Worm (Caenorhabditis elegans) whole organism, dauer: Measurements from ENCODE around the gene F10E7.5.
"Not testable (repeated sequence)": the region's sequence is repeated elsewhere in the genome, so short reads cannot be mapped to it uniquely, and the experiment has no call there.

Experiments used
- unc-62 ChIP-seq: sonication (generic microtip); optimal IDR thresholded peaks from 2 replicates; lab custom pipeline; 2017; ENCODE audit warnings: missing biosample characterization, missing genetic modification reagents, missing genetic modification characterization

Gene F10E7.5

ce11 chrII:7111657-7112049 is at the start of gene F10E7.5:
Gene F10E7.5 (plus strand): TSS chrII:7111978.
- TF ChIP-seq unc-62 (GFP tag; lab: Kevin White, UChicago): no peak

DNA sequence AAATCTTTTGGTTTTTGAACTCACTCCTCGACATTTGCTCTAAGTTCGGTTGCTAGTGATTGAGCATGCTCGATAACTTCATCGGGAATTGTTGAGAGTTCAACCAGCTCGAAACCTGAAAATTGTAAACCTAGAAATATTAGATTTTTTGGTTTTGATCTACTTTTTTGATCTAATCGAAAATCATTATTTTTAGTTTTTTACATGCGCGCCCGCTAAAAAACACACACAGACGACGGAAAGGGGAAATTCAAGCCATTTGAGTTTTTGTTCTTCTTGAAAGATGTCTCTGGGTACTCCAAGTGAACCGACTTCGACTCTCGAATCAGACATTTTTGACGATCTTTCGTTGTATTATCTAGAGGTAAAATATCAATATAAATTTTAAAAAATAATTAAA is 46.4 kb upstream of the F10E7.5 start, which contains the start of gene nos-2:
TSS of gene nos-2 (plus strand) at position 228 of the 400 bp plus-strand sequence.
- no peak for TF ChIP-seq unc-62 (GFP tag; lab: Kevin White, UChicago)

ce11 chrII:7069866-7070265 is 41.9 kb upstream of the F10E7.5 start, which contains the start of gene him-14:
Gene him-14 (minus strand): TSS chrII:7069966.
- TF ChIP-seq unc-62 (GFP tag; lab: Kevin White, UChicago): no peak

DNA sequence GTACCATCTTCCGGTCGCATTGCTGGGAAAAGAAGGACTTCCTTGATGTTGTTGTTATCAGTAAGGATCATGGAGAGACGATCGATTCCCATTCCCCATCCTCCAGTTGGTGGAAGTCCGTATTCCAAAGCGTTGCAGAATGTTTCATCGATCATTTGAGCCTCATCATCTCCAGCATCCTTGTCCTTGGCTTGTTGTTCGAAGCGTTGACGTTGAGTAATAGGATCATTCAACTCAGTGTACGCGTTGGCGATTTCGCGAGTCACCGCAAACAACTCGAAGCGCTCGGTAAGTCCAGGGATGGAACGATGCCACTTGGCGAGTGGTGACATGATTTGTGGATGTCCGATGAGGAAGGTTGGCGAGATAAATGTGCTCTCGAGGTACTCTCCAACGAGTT is 41.3 kb upstream of the F10E7.5 start:
- no peak for TF ChIP-seq unc-62 (GFP tag; lab: Kevin White, UChicago)

- no peak for TF ChIP-seq unc-62 (GFP tag; lab: Kevin White, UChicago)
Measured at ce11 chrII:7072315-7072589, 39.5 kb upstream of the F10E7.5 start, which contains the start of gene kars-1. Gene kars-1 (minus strand): TSS chrII:7072415.

DNA sequence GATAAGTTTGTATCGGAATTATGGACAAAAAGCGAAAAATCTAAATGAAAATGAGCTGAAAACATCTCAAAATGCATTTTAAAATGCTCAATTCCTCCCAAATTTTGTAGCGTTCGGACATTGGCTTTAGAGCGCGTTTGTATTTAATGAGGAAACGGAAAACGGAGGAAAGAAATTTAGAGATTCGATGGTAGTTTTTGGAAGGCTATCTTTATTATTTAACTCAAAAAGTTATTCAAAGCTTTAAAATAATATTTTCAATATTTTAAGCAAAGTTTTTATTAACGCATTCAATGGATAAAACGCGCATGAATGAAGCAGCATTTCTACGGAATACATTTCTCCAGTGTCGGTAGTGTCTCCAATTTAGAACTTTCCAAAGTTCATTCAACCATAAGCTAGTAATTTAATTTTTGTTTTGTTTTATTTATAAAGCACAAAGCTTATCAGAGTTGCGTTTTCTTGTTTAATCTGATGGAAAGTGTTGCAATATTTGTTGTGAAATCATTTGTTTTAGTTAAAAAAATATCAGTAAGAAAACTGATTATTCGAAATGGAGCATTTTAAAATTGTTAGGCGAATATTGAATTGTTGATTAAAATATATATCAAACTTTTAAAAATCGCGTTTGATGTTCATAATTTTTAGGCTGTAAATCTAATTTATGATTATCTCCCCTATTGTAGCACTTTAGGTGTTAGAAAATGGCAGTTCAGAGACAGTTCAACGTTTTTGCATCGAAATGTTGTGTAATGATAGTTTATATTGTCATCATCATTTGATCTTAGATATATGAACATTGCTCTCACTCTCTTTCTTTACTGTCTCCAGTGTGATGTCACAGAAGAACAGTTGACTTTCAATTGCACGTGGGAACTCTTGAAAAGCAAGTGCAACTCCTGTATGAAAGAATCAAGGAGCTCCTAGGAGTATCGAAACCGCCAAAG is 38.9 kb upstream of the F10E7.5 start:
- no peak for TF ChIP-seq unc-62 (GFP tag; lab: Kevin White, UChicago)

ce11 chrII:7073537-7073913 is 38.3 kb upstream of the F10E7.5 start, which contains the start of gene kat-1:
Gene kat-1 (plus strand): TSS chrII:7073814.
- TF ChIP-seq unc-62 (GFP tag; lab: Kevin White, UChicago): no peak

- TF ChIP-seq unc-62 (GFP tag; lab: Kevin White, UChicago): no peak
Measured at ce11 chrII:7075564-7076228, 36.1 kb upstream of the F10E7.5 start, which contains the start of gene T02G5.7. Gene T02G5.7 (plus strand): TSS chrII:7075614.

ce11 chrII:7084021-7084420 is 27.8 kb upstream of the F10E7.5 start, which contains the start of the genes T02G5.14 and T02G5.15:
Gene T02G5.14 (plus strand): TSS chrII:7084321.
Gene T02G5.15 (plus strand): TSS chrII:7084321.
- TF ChIP-seq unc-62 (GFP tag; lab: Kevin White, UChicago): not testable (repeated sequence)

DNA sequence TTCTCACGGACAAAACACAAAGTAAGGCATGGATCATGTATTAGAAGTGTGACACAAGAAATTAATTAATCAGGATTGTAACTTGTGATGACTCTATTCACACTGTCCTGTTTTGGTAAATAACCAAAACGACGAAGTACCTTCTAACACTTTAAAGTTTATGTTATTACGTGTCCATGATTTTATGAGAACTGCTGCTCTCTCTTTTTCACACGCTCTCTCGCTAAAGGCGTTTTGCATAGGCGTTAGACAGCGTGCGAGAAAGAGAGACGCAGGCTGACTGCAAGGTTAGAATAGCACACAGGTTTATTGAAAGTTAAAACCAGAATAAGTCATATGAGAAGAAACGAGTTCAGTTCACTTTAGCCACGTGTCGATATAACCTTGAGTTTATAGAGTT is 21.7 kb upstream of the F10E7.5 start:
- TF ChIP-seq unc-62 (GFP tag; lab: Kevin White, UChicago): no peak

ce11 chrII:7090852-7091251 is 20.9 kb upstream of the F10E7.5 start:
- no peak for TF ChIP-seq unc-62 (GFP tag; lab: Kevin White, UChicago)

DNA sequence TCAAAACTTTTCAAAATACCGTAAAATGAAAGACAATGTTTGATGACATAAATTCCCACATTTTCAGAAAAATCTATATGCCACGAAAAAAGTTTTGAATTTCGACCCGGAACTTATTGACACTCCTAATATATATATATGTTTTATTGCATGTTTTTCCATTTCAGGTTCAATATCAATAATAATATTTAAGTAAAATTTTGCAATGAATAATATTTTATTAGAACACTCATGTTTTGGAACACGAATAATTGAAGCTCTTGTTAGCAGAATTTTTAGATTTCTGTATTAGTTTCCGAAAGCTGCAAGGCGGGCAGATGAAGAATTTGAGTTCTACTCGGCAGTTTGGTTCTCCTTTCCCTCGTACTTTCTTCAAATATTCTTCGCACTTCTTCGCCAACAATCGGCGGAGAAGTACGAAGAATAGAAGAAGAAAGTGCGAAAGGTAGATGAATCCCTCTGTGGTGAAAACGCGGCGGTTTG is 18.4 kb upstream of the F10E7.5 start, which contains the start of gene T02G5.3:
TSS of gene T02G5.3 (plus strand) at position 51 of the 483 bp plus-strand sequence.
- no peak for TF ChIP-seq unc-62 (GFP tag; lab: Kevin White, UChicago)

DNA sequence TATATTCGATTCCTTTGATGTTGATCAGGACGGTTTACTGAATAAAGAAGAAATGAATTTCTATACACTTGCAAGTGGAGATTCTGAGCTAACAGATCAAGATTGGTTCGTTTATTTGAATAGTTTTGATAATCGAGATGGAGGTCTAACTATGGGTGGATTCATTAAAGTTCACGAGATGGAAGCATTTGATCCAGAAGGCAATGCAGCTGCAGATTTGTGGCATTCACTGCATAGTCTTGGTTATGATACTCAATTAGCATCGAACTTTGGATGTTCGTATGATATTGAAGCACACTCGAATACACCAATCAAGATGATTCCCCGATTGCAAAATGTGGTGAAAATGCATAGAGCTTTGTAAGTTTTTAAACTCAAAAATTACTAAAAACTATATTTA is 15.8 kb upstream of the F10E7.5 start:
- TF ChIP-seq unc-62 (GFP tag; lab: Kevin White, UChicago): no peak

DNA sequence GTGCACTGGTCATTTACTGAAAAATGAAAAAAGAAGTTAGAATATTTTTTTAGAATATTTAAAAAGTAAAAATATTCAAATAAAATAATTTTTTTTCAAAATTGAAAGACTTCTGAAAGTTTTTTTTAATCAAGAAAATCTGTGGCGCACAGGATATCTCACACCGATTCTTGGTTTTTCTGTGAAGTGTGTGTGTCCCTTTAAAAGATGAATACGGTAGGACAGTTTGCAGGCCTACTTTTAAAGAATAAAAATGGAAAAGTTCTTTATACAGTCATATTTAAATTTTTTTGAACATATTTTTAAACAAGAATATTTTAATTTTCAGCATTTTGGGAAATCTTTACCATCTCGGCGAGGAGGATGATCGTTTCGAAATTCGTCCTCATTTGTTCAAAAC is 13.2 kb upstream of the F10E7.5 start, which contains the start of gene mct-5:
TSS of gene mct-5 (minus strand) at position 16 of the 400 bp plus-strand sequence.
- TF ChIP-seq unc-62 (GFP tag; lab: Kevin White, UChicago): no peak

- no peak for TF ChIP-seq unc-62 (GFP tag; lab: Kevin White, UChicago)
Measured at ce11 chrII:7099231-7099630, 12.5 kb upstream of the F10E7.5 start.

ce11 chrII:7100838-7101237 is 10.9 kb upstream of the F10E7.5 start, which contains the start of gene mmaa-1:
Gene mmaa-1 (minus strand): TSS chrII:7101165.
- no peak for TF ChIP-seq unc-62 (GFP tag; lab: Kevin White, UChicago)
